Fruit fly (Drosophila melanogaster) whole organism, prepupa: Measurements from ENCODE around the gene CG7632.
A peak's percentile ranks its signal among the peaks of the same experiment; 100 is the strongest.

Experiments
- Blimp-1 ChIP-seq: fragments of 200-800 bp; sonication (Bioruptor generic); optimal IDR thresholded peaks from 3 replicates; lab custom pipeline; 2017; ENCODE audit warnings: missing biosample characterization, missing genetic modification characterization, mild to moderate bottlenecking, moderate library complexity, missing genetic modification reagents
- CG11294 ChIP-seq: fragments of 200-800 bp; sonication (Bioruptor generic); IDR thresholded peaks from 2 replicates; pipeline ENCODE4 v1.3.6; 2022; ENCODE audit warnings: missing biosample characterization, missing genetic modification characterization
- CG11902 ChIP-seq: fragments of 200-800 bp; sonication (Bioruptor generic); optimal IDR thresholded peaks from 3 replicates; lab custom pipeline; 2016; ENCODE audit warnings: missing biosample characterization, missing genetic modification characterization
- CG15336 ChIP-seq: fragments of 200-800 bp; sonication (Bioruptor generic); IDR thresholded peaks from 2 replicates; pipeline ENCODE4 v1.3.6; 2022; ENCODE audit warnings: missing biosample characterization, missing genetic modification characterization
- CG1621 ChIP-seq: fragments of 200-800 bp; sonication (Bioruptor generic); optimal IDR thresholded peaks from 3 replicates; lab custom pipeline; 2018; ENCODE audit warnings: missing biosample characterization, mild to moderate bottlenecking, missing genetic modification characterization
- CG3032 ChIP-seq: fragments of 200-800 bp; optimal IDR thresholded peaks from 2 replicates; lab custom pipeline; 2019; ENCODE audit warnings: missing biosample characterization, mild to moderate bottlenecking, missing genetic modification characterization, moderate library complexity
- CG31627 ChIP-seq: fragments of 200-800 bp; sonication (Bioruptor generic); optimal IDR thresholded peaks from 3 replicates; lab custom pipeline; 2016; ENCODE audit warnings: missing biosample characterization, missing genetic modification characterization
- CG34406 ChIP-seq: fragments of 200-800 bp; sonication (Bioruptor generic); optimal IDR thresholded peaks from 3 replicates; lab custom pipeline; 2016; ENCODE audit warnings: missing biosample characterization, missing genetic modification characterization
- CG3919 ChIP-seq: fragments of 200-800 bp; sonication (Bioruptor generic); optimal IDR thresholded peaks from 3 replicates; lab custom pipeline; 2016; ENCODE audit warnings: missing biosample characterization, missing genetic modification characterization
- CG4318 ChIP-seq: fragments of 200-800 bp; sonication (Bioruptor generic); optimal IDR thresholded peaks from 3 replicates; lab custom pipeline; 2017; ENCODE audit warnings: missing biosample characterization, mild to moderate bottlenecking, missing genetic modification characterization
- CG6163 ChIP-seq: fragments of 200-800 bp; sonication (Bioruptor generic); IDR thresholded peaks from 3 replicates; pipeline ENCODE4 v1.3.6; 2022; ENCODE audit warnings: missing biosample characterization, missing genetic modification characterization
- CG6276 ChIP-seq: fragments of 200-800 bp; sonication (Bioruptor generic); optimal IDR thresholded peaks from 2 replicates; lab custom pipeline; 2017; ENCODE audit warnings: missing biosample characterization, mild to moderate bottlenecking, missing genetic modification characterization
- CG6792 ChIP-seq: fragments of 200-800 bp; sonication (Bioruptor generic); optimal IDR thresholded peaks from 3 replicates; lab custom pipeline; 2016; ENCODE audit warnings: missing biosample characterization, missing genetic modification characterization
- CG6808 ChIP-seq: fragments of 200-800 bp; sonication (Bioruptor generic); optimal IDR thresholded peaks from 3 replicates; lab custom pipeline; 2017; ENCODE audit warnings: missing biosample characterization, missing genetic modification characterization, mild to moderate bottlenecking, moderate library complexity, missing genetic modification reagents
- CG7368 ChIP-seq: fragments of 200-800 bp; sonication (Bioruptor generic); optimal IDR thresholded peaks from 3 replicates; lab custom pipeline; 2016; ENCODE audit warnings: missing biosample characterization, missing genetic modification characterization
- CG8119 ChIP-seq: fragments of 200-800 bp; sonication (Bioruptor generic); IDR thresholded peaks from 3 replicates; pipeline ENCODE4 v1.3.6; 2022; ENCODE audit warnings: missing biosample characterization, missing genetic modification characterization
- CG8319 ChIP-seq: fragments of 200-800 bp; sonication (Bioruptor generic); optimal IDR thresholded peaks from 3 replicates; lab custom pipeline; 2016; ENCODE audit warnings: missing biosample characterization, missing genetic modification characterization
- CG8632 ChIP-seq: fragments of 200-800 bp; sonication (Bioruptor generic); optimal IDR thresholded peaks from 3 replicates; lab custom pipeline; 2016; ENCODE audit warnings: missing biosample characterization, missing genetic modification characterization
- CG9139 ChIP-seq: fragments of 200-800 bp; sonication (Bioruptor generic); optimal IDR thresholded peaks from 3 replicates; lab custom pipeline; 2017; ENCODE audit warnings: missing biosample characterization, mild to moderate bottlenecking, missing genetic modification characterization
- Ets21C ChIP-seq: fragments of 200-800 bp; sonication (Bioruptor generic); optimal IDR thresholded peaks from 3 replicates; lab custom pipeline; 2016; ENCODE audit warnings: missing biosample characterization, missing genetic modification characterization
- Hr38 ChIP-seq: sonication (Bioruptor generic); optimal IDR thresholded peaks from 2 replicates; lab custom pipeline; 2016; ENCODE audit warnings: missing biosample characterization, missing genetic modification characterization
- Hr39 ChIP-seq: fragments of 200-800 bp; sonication (Bioruptor generic); optimal IDR thresholded peaks from 2 replicates; lab custom pipeline; 2016; ENCODE audit warnings: missing biosample characterization, missing genetic modification characterization
- Lpt ChIP-seq: fragments of 200-800 bp; sonication (Bioruptor generic); optimal IDR thresholded peaks from 3 replicates; lab custom pipeline; 2016; ENCODE audit warnings: missing biosample characterization, missing genetic modification characterization
- Met ChIP-seq: fragments of 200-800 bp; sonication (Bioruptor generic); optimal IDR thresholded peaks from 3 replicates; lab custom pipeline; 2016; ENCODE audit warnings: missing biosample characterization, missing genetic modification characterization
- OdsH ChIP-seq: fragments of 200-800 bp; sonication (Bioruptor generic); optimal IDR thresholded peaks from 3 replicates; lab custom pipeline; 2016; ENCODE audit warnings: missing biosample characterization, missing genetic modification characterization
- Smox ChIP-seq: fragments of 200-800 bp; sonication (Bioruptor generic); optimal IDR thresholded peaks from 3 replicates; lab custom pipeline; 2016; ENCODE audit warnings: missing biosample characterization, missing genetic modification characterization
- Sox15 ChIP-seq: fragments of 200-800 bp; sonication (Bioruptor generic); optimal IDR thresholded peaks from 3 replicates; lab custom pipeline; 2016; ENCODE audit warnings: missing biosample characterization, missing genetic modification characterization
- achi ChIP-seq: fragments of 200-800 bp; sonication (Bioruptor generic); optimal IDR thresholded peaks from 3 replicates; lab custom pipeline; 2016; ENCODE audit warnings: missing biosample characterization, missing genetic modification characterization
- cyc ChIP-seq: fragments of 200-800 bp; sonication (Bioruptor generic); optimal IDR thresholded peaks from 3 replicates; lab custom pipeline; 2016; ENCODE audit warnings: missing biosample characterization, missing genetic modification characterization
- dac ChIP-seq: fragments of 200-800 bp; sonication (Bioruptor generic); optimal IDR thresholded peaks from 2 replicates; lab custom pipeline; 2017; ENCODE audit warnings: missing biosample characterization, mild to moderate bottlenecking, missing genetic modification characterization
- dsx ChIP-seq: fragments of 200-800 bp; optimal IDR thresholded peaks from 3 replicates; lab custom pipeline; 2019; ENCODE audit warnings: missing biosample characterization, mild to moderate bottlenecking, missing genetic modification characterization, moderate library complexity; ENCODE audit not compliant: poor library complexity, severe bottlenecking
- eg ChIP-seq: fragments of 200-800 bp; sonication (Bioruptor generic); IDR thresholded peaks from 3 replicates; pipeline ENCODE4 v1.3.6; 2022; ENCODE audit warnings: missing biosample characterization, missing genetic modification characterization
- fd85E ChIP-seq: fragments of 200-800 bp; sonication (Bioruptor generic); optimal IDR thresholded peaks from 3 replicates; lab custom pipeline; 2016; ENCODE audit warnings: missing biosample characterization, missing genetic modification characterization
- fkh ChIP-seq: fragments of 200-800 bp; sonication (Bioruptor generic); optimal IDR thresholded peaks from 3 replicates; lab custom pipeline; 2017; ENCODE audit warnings: missing biosample characterization, mild to moderate bottlenecking, missing genetic modification characterization, moderate library complexity
- lz ChIP-seq: fragments of 200-800 bp; sonication (Bioruptor generic); optimal IDR thresholded peaks from 3 replicates; lab custom pipeline; 2016; ENCODE audit warnings: missing biosample characterization, missing genetic modification characterization
- net ChIP-seq: fragments of 200-800 bp; sonication (Bioruptor generic); optimal IDR thresholded peaks from 3 replicates; lab custom pipeline; 2016; ENCODE audit warnings: missing biosample characterization, missing genetic modification characterization
- pdm3 ChIP-seq: fragments of 200-800 bp; sonication (Bioruptor generic); optimal IDR thresholded peaks from 3 replicates; lab custom pipeline; 2016; ENCODE audit warnings: missing biosample characterization, missing genetic modification characterization
- salr ChIP-seq, 2 experiments: fragments of 200-800 bp; sonication (Bioruptor generic); optimal IDR thresholded peaks; 3 replicates each; lab custom pipeline; 2016 to 2018; ENCODE audit warnings: missing biosample characterization in 2 of 2, missing genetic modification characterization in 2 of 2, mild to moderate bottlenecking in 1 of 2
- spab ChIP-seq: fragments of 200-800 bp; sonication (Bioruptor generic); optimal IDR thresholded peaks from 2 replicates; lab custom pipeline; 2017; ENCODE audit warnings: missing biosample characterization, mild to moderate bottlenecking, missing genetic modification characterization, missing genetic modification reagents
- ss ChIP-seq, 2 experiments: fragments of 200-800 bp; sonication (Bioruptor generic); optimal IDR thresholded peaks; 2 replicates in 1 of 2; 3 replicates in 1 of 2; lab custom pipeline; 2017 to 2018; ENCODE audit warnings: mild to moderate bottlenecking in 2 of 2, missing biosample characterization in 2 of 2, missing genetic modification characterization in 2 of 2, moderate library complexity in 1 of 2
- svp ChIP-seq: fragments of 200-800 bp; sonication (Bioruptor generic); peaks from one replicate; lab custom pipeline; 2016; ENCODE audit warnings: missing biosample characterization, missing genetic modification characterization

Gene CG7632

DNA sequence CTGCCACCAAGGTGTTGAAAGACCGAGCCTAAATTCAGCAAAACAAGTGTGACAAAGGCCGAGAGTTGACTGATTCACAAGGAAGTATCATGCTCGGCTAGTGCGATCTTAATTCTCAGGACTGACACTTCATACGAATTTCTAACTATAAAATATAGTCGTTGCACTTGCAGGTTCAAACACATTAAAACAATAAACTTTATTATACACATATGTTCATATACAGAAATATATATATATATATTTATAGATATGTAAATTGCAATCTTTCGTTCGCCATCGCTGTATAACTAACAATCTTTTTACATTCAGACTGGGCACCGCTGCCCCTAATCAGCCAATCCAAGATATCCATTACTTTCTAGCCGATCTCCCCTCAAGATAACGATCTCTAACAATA lies 34.0 kb upstream of the CG7632 start, which contains the start of gene CG9389:
CG9389 (minus strand) TSS at position 101 of the 400 bp plus-strand sequence.
- TF ChIP-seq CG7368 (no peak), ss (GFP tag; optimal IDR thresholded peaks at IDR 0.05; lab: Kevin White, UChicago) (no peak), cyc (GFP tag; lab: Kevin White, UChicago) (no peak), pdm3 (no peak), CG3032 (tag; lab: Kevin White, UChicago) (no peak), achi (GFP tag; lab: Kevin White, UChicago) (no peak), Smox (GFP tag; lab: Kevin White, UChicago) (no peak), CG4318 (no peak), CG15336 (GFP tag; lab: Robert Waterston, UW) (no peak), CG3919 (no peak), Hr38 (GFP tag; lab: Kevin White, UChicago) (no peak), CG6276 (GFP tag; lab: Kevin White, UChicago) (no peak), dac (GFP tag; lab: Kevin White, UChicago) (no peak), Lpt (GFP tag; lab: Kevin White, UChicago) (no peak), CG6163 (GFP tag; lab: Robert Waterston, UW) (no peak), Hr39 (GFP tag; lab: Kevin White, UChicago) (no peak), salr (GFP tag; optimal IDR thresholded peaks at IDR 0.05; lab: Kevin White, UChicago) (no peak), CG8319 (GFP tag; lab: Kevin White, UChicago) (no peak), svp (GFP tag; lab: Kevin White, UChicago) (no peak)

DNA sequence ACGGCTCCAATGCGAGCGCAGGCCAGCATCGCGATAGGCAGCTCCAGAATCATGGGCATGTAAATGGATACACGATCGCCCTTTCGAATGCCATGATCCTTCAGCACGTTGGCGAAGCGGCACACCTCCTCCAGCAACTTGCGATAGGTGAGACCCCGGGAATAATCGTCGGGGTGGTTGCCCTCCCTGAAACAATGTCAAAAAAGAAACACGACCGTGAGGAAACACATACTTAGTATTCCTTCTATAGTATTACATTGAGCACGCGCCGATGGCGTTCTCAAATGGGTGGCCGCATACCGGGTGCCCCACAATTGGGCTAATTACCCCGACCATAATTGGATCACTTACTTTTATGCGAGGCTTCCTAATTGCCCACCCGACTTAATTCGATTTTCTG lies 31.0 kb upstream of the CG7632 start:
- TF ChIP-seq svp (GFP tag; lab: Kevin White, UChicago), result peak; percentile 95
- TF ChIP-seq dac (GFP tag; lab: Kevin White, UChicago), result no peak

DNA sequence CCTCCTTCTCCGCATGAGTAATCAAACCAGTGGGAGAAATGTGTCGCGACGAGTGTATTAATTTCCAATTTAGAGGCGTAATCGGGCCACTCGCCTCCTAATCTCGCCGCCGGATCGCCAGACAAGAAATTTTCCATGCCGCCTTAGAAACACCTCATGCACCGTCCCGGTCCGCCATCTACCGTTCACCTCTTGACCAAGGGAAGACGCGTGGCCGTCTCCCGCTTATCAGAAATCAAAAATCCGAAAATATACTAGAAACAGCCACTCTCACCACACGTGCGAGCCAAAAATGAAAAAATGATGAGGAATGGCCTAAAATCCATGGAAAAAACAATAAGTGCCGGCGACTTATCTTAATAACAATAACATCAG lies 28.6 kb upstream of the CG7632 start:
- TF ChIP-seq svp (GFP tag; lab: Kevin White, UChicago) (peak; percentile 69), CG15336 (GFP tag; lab: Robert Waterston, UW) (no peak), CG31627 (GFP tag; lab: Kevin White, UChicago) (no peak)

DNA sequence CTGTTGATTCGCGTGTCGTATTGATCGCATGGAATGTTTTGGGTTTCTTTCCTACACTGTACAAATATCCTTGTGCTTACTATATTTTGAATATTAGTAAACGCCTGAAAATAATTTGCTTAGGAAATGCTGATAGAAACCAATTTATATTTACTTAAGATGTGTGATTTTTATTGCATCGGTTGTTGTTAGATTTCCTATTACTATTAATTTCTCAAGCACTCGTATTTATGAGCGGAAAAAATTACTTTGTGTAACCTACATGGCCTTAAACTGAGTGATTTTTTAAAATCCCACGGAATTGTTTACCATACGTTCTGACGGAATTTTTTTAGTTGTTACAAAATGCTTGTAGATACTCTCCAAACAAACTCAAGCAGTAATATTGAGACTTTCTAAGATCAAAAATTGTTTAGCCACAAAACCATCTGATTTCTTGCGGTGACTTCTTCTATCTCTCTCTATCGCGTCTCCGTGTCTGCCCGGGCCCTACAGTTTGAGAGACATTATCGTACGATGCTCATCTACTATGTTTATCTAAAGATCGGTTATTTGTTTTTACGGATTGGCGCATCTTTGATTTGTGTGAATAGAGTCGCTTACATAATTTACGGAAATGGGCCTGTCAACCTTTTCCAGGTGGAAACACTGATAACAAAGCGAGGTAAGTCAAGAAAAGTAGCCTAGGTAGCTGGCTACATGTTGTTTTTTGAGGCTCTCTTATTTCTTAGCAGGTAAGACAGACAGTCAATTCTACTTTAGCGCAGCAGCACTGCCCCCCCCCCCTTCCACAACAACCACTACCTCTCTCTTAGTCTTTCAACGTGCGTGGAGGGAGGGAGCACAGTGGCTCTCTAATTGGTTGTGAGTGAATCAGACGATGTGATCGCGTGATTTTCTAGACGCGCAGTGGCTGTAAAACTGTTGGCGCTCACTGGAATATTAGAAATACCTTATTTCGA lies 27.9 kb upstream of the CG7632 start:
- TF ChIP-seq CG15336 (GFP tag; lab: Robert Waterston, UW) (no peak), CG11902 (peak; percentile 1), CG9139 (GFP tag; lab: Kevin White, UChicago) (no peak), CG1621 (tag; lab: Kevin White, UChicago) (no peak), fd85E (GFP tag; lab: Kevin White, UChicago) (no peak), Ets21C (peak; percentile 48), fkh (GFP tag; lab: Kevin White, UChicago) (peak; percentile 81), CG8119 (GFP tag; lab: Robert Waterston, UW) (no peak), lz (peak; percentile 51), CG31627 (GFP tag; lab: Kevin White, UChicago) (peak; percentile 42), Hr38 (GFP tag; lab: Kevin White, UChicago) (no peak), CG3032 (tag; lab: Kevin White, UChicago) (peak; percentile 10), Blimp-1 (no peak), OdsH (GFP tag; lab: Kevin White, UChicago) (peak; percentile 7), CG11294 (GFP tag; lab: Robert Waterston, UW) (no peak), CG6808 (peak; percentile 34), Sox15 (peak; percentile 6), Lpt (GFP tag; lab: Kevin White, UChicago) (no peak), pdm3 (peak; percentile 45), CG6163 (GFP tag; lab: Robert Waterston, UW) (0 out of 3 replicates have a peak, but pooled peaks have one; percentile 18), achi (GFP tag; lab: Kevin White, UChicago) (peak; percentile 28), CG8632 (GFP tag; lab: Kevin White, UChicago) (peak; percentile 8), Met (peak; percentile 63), CG34406 (GFP tag; lab: Kevin White, UChicago) (peak; percentile 13), svp (GFP tag; lab: Kevin White, UChicago) (peak; percentile 83), CG6276 (GFP tag; lab: Kevin White, UChicago) (no peak), cyc (GFP tag; lab: Kevin White, UChicago) (peak; percentile 54), spab (GFP tag; lab: Kevin White, UChicago) (no peak), eg (peak; percentile 42; the same call in 1 of the 3 replicates), CG6792 (peak; percentile 5), net (GFP tag; lab: Kevin White, UChicago) (no peak), Smox (GFP tag; lab: Kevin White, UChicago) (peak; percentile 49), dsx (GFP tag; lab: Kevin White, UChicago) (peak; percentile 20), CG3919 (peak; percentile 23)
